Worm (Caenorhabditis elegans) whole organism, L4/young adult: ENCODE data around the gene tre-2.

Experiments used
- W03F9.2 ChIP-seq: fragments of 150-350 bp; optimal IDR thresholded peaks from 2 replicates; lab custom pipeline; 2014; ENCODE audit warnings: missing biosample characterization, missing genetic modification characterization
- him-1 ChIP-seq: sonication (generic microtip); optimal IDR thresholded peaks from 2 replicates; lab custom pipeline; 2016; ENCODE audit warnings: missing genotype, missing genetic modification reagents, missing genetic modification characterization, missing compliant biosample characterization

ce11 chrIV:6883342-6883741, at the start of gene tre-2:
- no peak for TF ChIP-seq W03F9.2
- no peak for TF ChIP-seq him-1 (tag; lab: Kevin White, UChicago)
